Worm (Caenorhabditis elegans): ENCODE data around the gene sek-4.
A peak's percentile ranks its signal among the peaks of the same experiment; 100 is the strongest.

sek-4 gene

DNA sequence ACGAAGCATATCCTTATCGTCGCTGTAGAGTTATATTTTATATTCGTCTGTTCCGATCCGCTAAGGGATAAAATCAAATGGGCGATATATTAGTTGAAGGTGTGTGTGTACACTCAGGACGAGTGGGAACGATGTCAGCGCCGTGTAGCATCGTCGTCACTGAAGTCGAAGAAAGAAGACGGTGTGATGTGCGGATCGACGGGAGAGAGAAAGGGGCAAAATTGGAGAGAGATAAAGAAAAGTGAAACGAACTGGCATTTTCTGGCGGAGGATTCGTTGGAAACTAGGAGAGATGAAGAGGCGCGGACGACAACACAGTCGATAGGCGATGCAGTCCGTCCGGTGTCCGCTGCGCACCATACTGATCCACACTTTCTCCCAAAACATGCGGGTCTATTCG lies 36.9 kb upstream of the sek-4 start, which contains the start of gene C26B9.3:
C26B9.3 (plus strand) TSS at position 343 of the 400 bp plus-strand sequence.
- TF ChIP-seq elt-3 (tag; optimal IDR thresholded peaks at IDR 0.05) = no peak
- no peak for TF ChIP-seq mls-2 (tag; optimal IDR thresholded peaks at IDR 0.05)
- no peak for TF ChIP-seq lin-13 (tag; optimal IDR thresholded peaks at IDR 0.05)
- peak; percentile 87 for TF ChIP-seq blmp-1 (tag; optimal IDR thresholded peaks at IDR 0.05)
- no peak for TF ChIP-seq pha-4 (tag; optimal IDR thresholded peaks at IDR 0.05)
- no peak for TF ChIP-seq sptf-1 (tag; optimal IDR thresholded peaks at IDR 0.05)
- TF ChIP-seq ham-2 (GFP tag; optimal IDR thresholded peaks at IDR 0.05) = peak; percentile 64
- TF ChIP-seq snpc-4 (tag; optimal IDR thresholded peaks at IDR 0.05) = no peak
- TF ChIP-seq ceh-43 (GFP tag; optimal IDR thresholded peaks at IDR 0.05) = no peak
- TF ChIP-seq elt-1 (tag; optimal IDR thresholded peaks at IDR 0.05; ENCODE audit: borderline replicate concordance, insufficient read depth) = peak; percentile 5

ce11 chrX:5339357-5339756 lies 35.5 kb upstream of the sek-4 start:
- TF ChIP-seq ceh-43 (GFP tag; optimal IDR thresholded peaks at IDR 0.05) (no peak), nhr-28 (tag; optimal IDR thresholded peaks at IDR 0.05) (no peak), flh-1 (GFP tag; optimal IDR thresholded peaks at IDR 0.05) (no peak), snpc-4 (tag; optimal IDR thresholded peaks at IDR 0.05) (no peak), drap-1 (GFP tag; optimal IDR thresholded peaks at IDR 0.05) (no peak)

ce11 chrX:5339889-5340288 lies 35.0 kb upstream of the sek-4 start, which contains the start of gene C26B9.2:
Gene C26B9.2 (plus strand): TSS chrX:5340189.
- TF ChIP-seq nhr-28 (tag; optimal IDR thresholded peaks at IDR 0.05) (no peak), nhr-76 (tag; optimal IDR thresholded peaks at IDR 0.05) (no peak), nhr-2 (tag; optimal IDR thresholded peaks at IDR 0.05) (no peak)

DNA sequence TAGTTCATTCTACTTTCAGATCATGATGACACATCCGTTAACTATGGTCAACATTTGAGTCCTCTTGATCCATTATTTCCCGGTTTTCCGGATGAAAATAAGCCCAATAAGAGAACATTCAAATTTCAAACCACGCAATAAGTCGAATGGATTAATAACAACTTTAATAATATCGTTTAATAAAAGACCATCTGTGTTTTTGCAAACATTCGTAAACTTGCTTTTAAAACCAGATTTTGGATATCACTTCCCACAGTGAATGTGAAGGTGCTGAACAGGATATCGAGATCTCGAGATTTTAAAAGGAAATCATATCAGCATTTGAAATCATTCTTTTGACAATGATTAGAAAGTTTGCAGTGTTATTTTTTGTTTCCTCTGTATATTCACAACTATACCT lies 32.9 kb upstream of the sek-4 start, which contains the start of gene C26B9.7:
C26B9.7 (plus strand) TSS at position 301 of the 400 bp plus-strand sequence.
- no peak for TF ChIP-seq lin-32 (GFP tag; optimal IDR thresholded peaks at IDR 0.05)
- TF ChIP-seq mab-5 (tag; optimal IDR thresholded peaks at IDR 0.05) = no peak

DNA sequence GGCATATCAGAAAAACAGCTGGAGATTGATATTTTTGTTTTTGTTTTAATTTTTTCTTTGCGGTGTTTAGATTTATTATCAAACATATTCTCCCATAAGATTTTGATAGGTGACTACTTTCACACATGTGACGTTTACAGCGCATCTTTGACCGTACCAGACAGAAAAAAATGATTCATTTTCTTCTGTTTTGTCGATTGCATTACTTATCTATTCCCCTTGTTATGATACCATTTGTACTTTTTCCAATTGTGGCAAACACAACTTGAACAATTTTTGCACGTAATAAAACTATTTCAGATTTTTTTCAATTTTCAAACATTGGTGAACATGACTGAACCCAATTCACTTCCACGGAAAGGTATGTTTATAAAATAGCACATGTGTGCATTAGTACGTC lies 30.6 kb upstream of the sek-4 start, which contains the start of gene C26B9.1:
C26B9.1 (plus strand) TSS at position 301 of the 400 bp plus-strand sequence.
- TF ChIP-seq ces-1 (GFP tag; optimal IDR thresholded peaks at IDR 0.05) (no peak), sem-2 (GFP tag; optimal IDR thresholded peaks at IDR 0.05) (no peak), unc-120 (tag; optimal IDR thresholded peaks at IDR 0.05; ENCODE audit: poor library complexity, severe bottlenecking) (no peak)

- TF ChIP-seq pha-4 (tag; optimal IDR thresholded peaks at IDR 0.05) = no peak
- no peak for TF ChIP-seq snpc-4 (tag; optimal IDR thresholded peaks at IDR 0.05)
- no peak for TF ChIP-seq bed-3 (GFP tag; optimal IDR thresholded peaks at IDR 0.05)
- no peak for TF ChIP-seq nhr-237 (tag; optimal IDR thresholded peaks at IDR 0.05)
- TF ChIP-seq unc-39 (tag; optimal IDR thresholded peaks at IDR 0.05) = no peak
These were observed 28.6 kb upstream of the sek-4 start for ce11 chrX:5346303-5346702.

- TF ChIP-seq nhr-12 (tag; optimal IDR thresholded peaks at IDR 0.05) (no peak), nhr-2 (tag; optimal IDR thresholded peaks at IDR 0.05) (no peak), unc-39 (tag; optimal IDR thresholded peaks at IDR 0.05) (no peak), ces-1 (GFP tag; optimal IDR thresholded peaks at IDR 0.05) (no peak), ztf-11 (tag; optimal IDR thresholded peaks at IDR 0.05) (no peak), flh-1 (GFP tag; optimal IDR thresholded peaks at IDR 0.05) (no peak)
These were observed 27.0 kb upstream of the sek-4 start for ce11 chrX:5347856-5348255.

DNA sequence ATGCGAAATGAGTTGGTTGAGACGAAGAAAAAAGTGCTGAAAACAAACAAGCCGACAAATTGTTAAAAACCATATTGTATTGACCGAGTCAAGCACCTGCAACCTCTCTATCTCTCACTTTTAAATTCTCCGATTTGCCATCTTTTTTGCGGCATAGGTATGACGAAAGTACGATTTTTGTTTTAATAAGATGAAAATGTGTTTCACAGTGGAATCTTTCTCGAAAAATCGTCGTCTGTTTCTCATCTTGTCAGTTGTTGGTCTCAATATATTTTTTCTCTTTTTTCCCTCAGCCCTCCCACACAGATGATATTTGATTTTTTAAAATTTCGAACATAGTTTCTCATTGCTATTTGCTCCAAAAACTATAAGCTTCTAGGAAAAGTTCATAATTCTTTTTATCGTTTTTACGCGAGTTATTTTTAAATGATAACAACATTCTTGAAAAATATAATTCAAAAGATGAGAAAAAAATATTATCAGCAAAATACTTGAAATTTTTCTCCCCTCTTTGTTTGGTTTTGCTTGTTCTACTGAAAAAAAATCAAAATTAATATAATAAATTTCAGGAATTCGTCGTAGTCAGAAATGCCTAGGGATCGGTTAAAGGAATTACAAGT lies 26.2 kb upstream of the sek-4 start, which contains the start of gene syx-3:
syx-3 (plus strand) TSS at position 570 of the 620 bp plus-strand sequence.
- TF ChIP-seq drap-1 (GFP tag; optimal IDR thresholded peaks at IDR 0.05) = no peak
- TF ChIP-seq nhr-28 (tag; optimal IDR thresholded peaks at IDR 0.05) = no peak
- TF ChIP-seq lin-32 (GFP tag; optimal IDR thresholded peaks at IDR 0.05) = no peak
- TF ChIP-seq lsy-2 (tag; optimal IDR thresholded peaks at IDR 0.05) = no peak
- no peak for TF ChIP-seq unc-62 (GFP tag; optimal IDR thresholded peaks at IDR 0.05)
- no peak for TF ChIP-seq sem-2 (GFP tag; optimal IDR thresholded peaks at IDR 0.05)
- TF ChIP-seq unc-39 (tag; optimal IDR thresholded peaks at IDR 0.05) = no peak
- TF ChIP-seq ceh-43 (GFP tag; optimal IDR thresholded peaks at IDR 0.05) = no peak
